Fruit fly (Drosophila melanogaster): Measurements from ENCODE around the gene Rsbp15.

- no peak for TF ChIP-seq Hr96 (GFP tag; optimal IDR thresholded peaks at IDR 0.05)
- TF ChIP-seq ovo (GFP tag; optimal IDR thresholded peaks at IDR 0.05) = no peak
- no peak for TF ChIP-seq CG7045 (GFP tag; optimal IDR thresholded peaks at IDR 0.05)
- no peak for TF ChIP-seq cnc (optimal IDR thresholded peaks at IDR 0.05)
- no peak for TF ChIP-seq CG7101 (tag; optimal IDR thresholded peaks at IDR 0.05)
- no peak for TF ChIP-seq bab1 (GFP tag; optimal IDR thresholded peaks at IDR 0.05)
- TF ChIP-seq CG5204 (GFP tag; optimal IDR thresholded peaks at IDR 0.05) = no peak
- no peak for TF ChIP-seq cic (GFP tag; optimal IDR thresholded peaks at IDR 0.05)
- no peak for TF ChIP-seq pad (GFP tag; optimal IDR thresholded peaks at IDR 0.05)
Measured at dm6 chr3R:12239166-12239565, 17.0 kb downstream of the Rsbp15 start, which contains the start of gene Cyp313a3.
